Fruit fly (Drosophila melanogaster) Kc167 (cell line): ENCODE data around the gene CG18809.

Experiments
- h ChIP-seq: fragments of >200 bp; optimal IDR thresholded peaks from 3 replicates; lab custom pipeline; 2018; ENCODE audit warnings: missing external identifiers
- insv ChIP-seq: fragments of >200 bp; optimal IDR thresholded peaks from 3 replicates; lab custom pipeline; 2018; ENCODE audit warnings: missing external identifiers
- psq ChIP-seq: fragments of >200 bp; optimal IDR thresholded peaks from 2 replicates; lab custom pipeline; 2017; ENCODE audit warnings: missing external identifiers
- ttk ChIP-seq: sonication (Bioruptor generic); optimal IDR thresholded peaks from 2 replicates; lab custom pipeline; 2017; ENCODE audit warnings: missing external identifiers

dm6 chrX:19694792-19695558 is 49.2 kb downstream of the CG18809 start, which contains the start of gene CG14229:
- TF ChIP-seq psq (lab: Kevin White, UChicago), result no peak
- TF ChIP-seq h (lab: Kevin White, UChicago), result no peak
- TF ChIP-seq insv (lab: Kevin White, UChicago), result no peak
- TF ChIP-seq ttk, result no peak
